Fruit fly (Drosophila melanogaster) whole organism, embryonic: Measurements from ENCODE around the gene CG10804.
A peak's percentile ranks its signal among the peaks of the same experiment; 100 is the strongest.

ENCODE experiments used
- Antp ChIP-seq: fragments of 200-800 bp; sonication (Bioruptor generic); optimal IDR thresholded peaks from 3 replicates; lab custom pipeline; 2016; ENCODE audit warnings: missing biosample characterization, missing genetic modification characterization
- CG11504 ChIP-seq: fragments of 200-800 bp; sonication (Bioruptor generic); optimal IDR thresholded peaks from 3 replicates; lab custom pipeline; 2019; ENCODE audit warnings: missing biosample characterization, mild to moderate bottlenecking, missing genetic modification characterization, moderate library complexity
- CG12219 ChIP-seq: fragments of 200-800 bp; sonication (Bioruptor generic); optimal IDR thresholded peaks from 3 replicates; lab custom pipeline; 2018; ENCODE audit warnings: missing biosample characterization, mild to moderate bottlenecking, missing genetic modification characterization
- CG12236 ChIP-seq: fragments of 200-800 bp; sonication (Bioruptor generic); optimal IDR thresholded peaks from 2 replicates; lab custom pipeline; 2016; ENCODE audit warnings: missing biosample characterization, missing genetic modification characterization
- CG12659 ChIP-seq: fragments of 200-800 bp; sonication (Bioruptor generic); optimal IDR thresholded peaks from 3 replicates; lab custom pipeline; 2017; ENCODE audit warnings: mild to moderate bottlenecking, missing biosample characterization, missing genetic modification reagents, missing genetic modification characterization
- CG12744 ChIP-seq: fragments of 200-800 bp; sonication (Bioruptor generic); optimal IDR thresholded peaks from 2 replicates; lab custom pipeline; 2016; ENCODE audit warnings: missing biosample characterization, missing genetic modification characterization
- CG13624 ChIP-seq: fragments of 200-800 bp; sonication (Bioruptor generic); optimal IDR thresholded peaks from 2 replicates; lab custom pipeline; 2016; ENCODE audit warnings: missing biosample characterization, missing genetic modification characterization
- CG15269 ChIP-seq: fragments of 200-800 bp; sonication (Bioruptor generic); optimal IDR thresholded peaks from 2 replicates; lab custom pipeline; 2018; ENCODE audit warnings: missing biosample characterization, mild to moderate bottlenecking, missing genetic modification characterization, moderate library complexity
- CG15696 ChIP-seq: fragments of 200-800 bp; sonication (Bioruptor generic); optimal IDR thresholded peaks from 2 replicates; lab custom pipeline; 2019; ENCODE audit warnings: missing biosample characterization, mild to moderate bottlenecking, missing genetic modification characterization, moderate library complexity
- CG31365 ChIP-seq: fragments of 200-800 bp; sonication (Bioruptor generic); optimal IDR thresholded peaks from 2 replicates; lab custom pipeline; 2018; ENCODE audit warnings: missing biosample characterization, mild to moderate bottlenecking, missing genetic modification characterization
- CG31388 ChIP-seq: fragments of 200-800 bp; sonication (Bioruptor generic); optimal IDR thresholded peaks from 2 replicates; lab custom pipeline; 2016; ENCODE audit warnings: missing biosample characterization, missing genetic modification characterization
- CG3995 ChIP-seq: fragments of 200-800 bp; sonication (Bioruptor generic); optimal IDR thresholded peaks from 3 replicates; lab custom pipeline; 2016; ENCODE audit warnings: missing biosample characterization, missing genetic modification characterization
- CG4707 ChIP-seq: fragments of 200-800 bp; sonication (Bioruptor generic); optimal IDR thresholded peaks from 2 replicates; lab custom pipeline; 2018; ENCODE audit warnings: missing biosample characterization, mild to moderate bottlenecking, missing genetic modification characterization, moderate library complexity
- CG6813 ChIP-seq: fragments of 200-800 bp; sonication (Bioruptor generic); optimal IDR thresholded peaks from 2 replicates; lab custom pipeline; 2017; ENCODE audit warnings: missing biosample characterization, missing genetic modification characterization, mild to moderate bottlenecking, moderate library complexity, missing genetic modification reagents
- CG7839 ChIP-seq: fragments of 200-800 bp; sonication (Bioruptor generic); optimal IDR thresholded peaks from 3 replicates; lab custom pipeline; 2018; ENCODE audit warnings: missing biosample characterization, mild to moderate bottlenecking, missing genetic modification characterization, moderate library complexity
- CG8290 ChIP-seq, 3 experiments: fragments of 200-800 bp; sonication (Bioruptor generic); optimal IDR thresholded peaks; 2 replicates each; lab custom pipeline; 2016 to 2019; ENCODE audit warnings: missing biosample characterization in 3 of 3, missing genetic modification characterization in 3 of 3, mild to moderate bottlenecking in 2 of 3, moderate library complexity in 1 of 3
- CG8944 ChIP-seq: fragments of 200-800 bp; sonication (Bioruptor generic); optimal IDR thresholded peaks from 3 replicates; lab custom pipeline; 2016; ENCODE audit warnings: missing biosample characterization, missing genetic modification characterization
- CG9932 ChIP-seq: fragments of 200-800 bp; sonication (Bioruptor generic); IDR thresholded peaks from 2 replicates; pipeline ENCODE4 v1.3.6; 2022; ENCODE audit warnings: missing biosample characterization, missing genetic modification characterization
- Dip3 ChIP-seq: fragments of 200-800 bp; sonication (Bioruptor generic); optimal IDR thresholded peaks from 3 replicates; lab custom pipeline; 2016; ENCODE audit warnings: missing biosample characterization, missing genetic modification characterization
- Dll ChIP-seq: fragments of 200-800 bp; sonication (Bioruptor generic); IDR thresholded peaks from 4 replicates; pipeline ENCODE4 v1.3.6; 2022; ENCODE audit warnings: missing biosample characterization, missing genetic modification characterization; ENCODE audit not compliant: partially characterized antibody
- E2f2 ChIP-seq: fragments of 200-800 bp; sonication (Bioruptor generic); IDR thresholded peaks from 2 replicates; pipeline ENCODE4 v1.3.6; 2022; ENCODE audit warnings: missing biosample characterization, missing genetic modification characterization
- HLH4C ChIP-seq: fragments of 200-800 bp; sonication (Bioruptor generic); IDR thresholded peaks from 3 replicates; pipeline ENCODE4 v1.3.6; 2022; ENCODE audit warnings: missing biosample characterization, missing genetic modification characterization; ENCODE audit not compliant: partially characterized antibody
- Hand ChIP-seq: fragments of 200-800 bp; sonication (Bioruptor generic); optimal IDR thresholded peaks from 2 replicates; lab custom pipeline; 2017; ENCODE audit warnings: mild to moderate bottlenecking, missing biosample characterization, missing genetic modification reagents, missing genetic modification characterization
- Hmx ChIP-seq: fragments of 200-800 bp; sonication (Bioruptor generic); optimal IDR thresholded peaks from 2 replicates; lab custom pipeline; 2016; ENCODE audit warnings: missing biosample characterization, missing genetic modification characterization
- Mad ChIP-seq: fragments of 200-800 bp; sonication (Bioruptor generic); optimal IDR thresholded peaks from 2 replicates; lab custom pipeline; 2016; ENCODE audit warnings: missing biosample characterization, missing genetic modification characterization
- Max ChIP-seq: fragments of 200-800 bp; sonication (Bioruptor generic); optimal IDR thresholded peaks from 2 replicates; lab custom pipeline; 2016; ENCODE audit warnings: missing biosample characterization, mild to moderate bottlenecking, missing genetic modification characterization
- Oaz ChIP-seq: fragments of 200-800 bp; sonication (Bioruptor generic); IDR thresholded peaks from 2 replicates; pipeline ENCODE4 v1.3.6; 2022; ENCODE audit warnings: missing biosample characterization, missing genetic modification characterization
- Six4 ChIP-seq: fragments of 200-800 bp; sonication (Bioruptor generic); optimal IDR thresholded peaks from 2 replicates; lab custom pipeline; 2016; ENCODE audit warnings: missing biosample characterization, missing genetic modification characterization
- Sry-δ ChIP-seq: fragments of 200-800 bp; sonication (Bioruptor generic); optimal IDR thresholded peaks from 2 replicates; lab custom pipeline; 2016; ENCODE audit warnings: missing biosample characterization, missing genetic modification characterization
- Tbp ChIP-seq: fragments of >200 bp; optimal IDR thresholded peaks from 2 replicates; lab custom pipeline; 2018; ENCODE audit warnings: missing biosample characterization, missing genetic modification characterization
- Vsx1 ChIP-seq: fragments of 200-800 bp; sonication (Bioruptor generic); optimal IDR thresholded peaks from 2 replicates; lab custom pipeline; 2017; ENCODE audit warnings: missing biosample characterization, mild to moderate bottlenecking, missing genetic modification characterization, missing genetic modification reagents
- Xbp1 ChIP-seq: fragments of 200-800 bp; sonication (Bioruptor generic); optimal IDR thresholded peaks from 3 replicates; lab custom pipeline; 2016; ENCODE audit warnings: missing biosample characterization, mild to moderate bottlenecking, missing genetic modification characterization
- ap ChIP-seq: fragments of 200-800 bp; sonication (Bioruptor generic); IDR thresholded peaks from 2 replicates; pipeline ENCODE4 v1.3.6; 2022; ENCODE audit warnings: missing biosample characterization, missing genetic modification characterization
- cg ChIP-seq: fragments of 200-800 bp; sonication (Bioruptor generic); optimal IDR thresholded peaks from 3 replicates; lab custom pipeline; 2019; ENCODE audit warnings: missing biosample characterization, mild to moderate bottlenecking, missing genetic modification characterization, moderate library complexity
- chinmo ChIP-seq: fragments of 200-800 bp; sonication (Bioruptor generic); IDR thresholded peaks from 4 replicates; pipeline ENCODE4 v1.3.6; 2022; ENCODE audit warnings: missing biosample characterization, missing genetic modification characterization; ENCODE audit not compliant: partially characterized antibody
- cwo ChIP-seq: fragments of 200-800 bp; sonication (Bioruptor generic); optimal IDR thresholded peaks from 3 replicates; lab custom pipeline; 2017; ENCODE audit warnings: missing biosample characterization, missing genetic modification characterization, mild to moderate bottlenecking, moderate library complexity, missing genetic modification reagents
- eyg ChIP-seq: fragments of 200-800 bp; sonication (Bioruptor generic); optimal IDR thresholded peaks from 3 replicates; lab custom pipeline; 2016; ENCODE audit warnings: missing biosample characterization, missing genetic modification characterization
- gcm2 ChIP-seq: fragments of 200-800 bp; sonication (Bioruptor generic); optimal IDR thresholded peaks from 2 replicates; lab custom pipeline; 2016; ENCODE audit warnings: missing biosample characterization, missing genetic modification characterization
- gsb ChIP-seq: fragments of 200-800 bp; sonication (Bioruptor generic); IDR thresholded peaks from 2 replicates; pipeline ENCODE4 v1.3.6; 2022; ENCODE audit warnings: missing biosample characterization, missing genetic modification characterization
- kah ChIP-seq: fragments of 200-800 bp; sonication (Bioruptor generic); optimal IDR thresholded peaks from 2 replicates; lab custom pipeline; 2018; ENCODE audit warnings: missing biosample characterization, mild to moderate bottlenecking, missing genetic modification characterization
- maf-S ChIP-seq: fragments of 200-800 bp; sonication (Bioruptor generic); optimal IDR thresholded peaks from 2 replicates; lab custom pipeline; 2016; ENCODE audit warnings: missing biosample characterization, missing genetic modification characterization
- pnt ChIP-seq: fragments of 200-800 bp; sonication (Bioruptor generic); optimal IDR thresholded peaks from 3 replicates; lab custom pipeline; 2016; ENCODE audit warnings: missing biosample characterization, missing genetic modification characterization
- sens ChIP-seq: fragments of 200-800 bp; sonication (Bioruptor generic); peaks from one replicate; lab custom pipeline; 2016; ENCODE audit warnings: missing biosample characterization, missing genetic modification characterization
- slbo ChIP-seq: fragments of 200-800 bp; sonication (Bioruptor generic); IDR thresholded peaks from 2 replicates; pipeline ENCODE4 v1.3.6; 2022; ENCODE audit warnings: missing biosample characterization, missing genetic modification characterization
- sob ChIP-seq: fragments of 200-800 bp; sonication (Bioruptor generic); IDR thresholded peaks from 2 replicates; pipeline ENCODE4 v1.3.6; 2022; ENCODE audit warnings: missing biosample characterization, missing genetic modification characterization
- sr ChIP-seq: fragments of 200-800 bp; sonication (Bioruptor generic); IDR thresholded peaks from 3 replicates; pipeline ENCODE4 v1.3.6; 2022; ENCODE audit warnings: missing biosample characterization, missing genetic modification characterization
- tap ChIP-seq: fragments of 200-800 bp; optimal IDR thresholded peaks from 3 replicates; lab custom pipeline; 2019; ENCODE audit warnings: missing biosample characterization, mild to moderate bottlenecking, missing genetic modification characterization, moderate library complexity
- tna ChIP-seq: fragments of 200-800 bp; sonication (Bioruptor generic); IDR thresholded peaks from 2 replicates; pipeline ENCODE4 v1.3.6; 2022; ENCODE audit warnings: missing biosample characterization, missing genetic modification characterization; ENCODE audit not compliant: partially characterized antibody
- twi ChIP-seq: fragments of 200-800 bp; optimal IDR thresholded peaks from 2 replicates; lab custom pipeline; 2019; ENCODE audit warnings: missing biosample characterization, mild to moderate bottlenecking, missing genetic modification characterization, moderate library complexity
- usp ChIP-seq: fragments of >200 bp; optimal IDR thresholded peaks from 2 replicates; lab custom pipeline; 2017; ENCODE audit warnings: missing biosample characterization, missing genetic modification characterization

CG10804 gene

dm6 chrX:3432928-3433327 lies 49.2 kb downstream of the CG10804 start (continued):
- peak; percentile 24 for TF ChIP-seq Antp (GFP tag; lab: Kevin White, UChicago)
- TF ChIP-seq gcm2 = no peak
- TF ChIP-seq sob (GFP tag; lab: Robert Waterston, UW) = no peak; the same call in 1 of the 2 replicates
- TF ChIP-seq CG12659 (GFP tag; lab: Kevin White, UChicago) = peak; percentile 40
- no peak for TF ChIP-seq Dll (GFP tag; lab: Robert Waterston, UW)
- TF ChIP-seq maf-S (GFP tag; lab: Kevin White, UChicago) = no peak
- TF ChIP-seq sr (GFP tag; lab: Robert Waterston, UW) = no peak
- TF ChIP-seq twi (tag; lab: Kevin White, UChicago) = no peak
- TF ChIP-seq kah = no peak
- TF ChIP-seq CG31365 (tag; lab: Kevin White, UChicago) = no peak
- no peak for TF ChIP-seq CG9932
- peak; percentile 24 for TF ChIP-seq pnt (GFP tag; lab: Kevin White, UChicago)
- no peak for TF ChIP-seq CG6813 (GFP tag; lab: Kevin White, UChicago)
- TF ChIP-seq tap = peak; percentile 13
- no peak for TF ChIP-seq Hmx (GFP tag; lab: Kevin White, UChicago)
- TF ChIP-seq E2f2 = 0 out of 2 replicates have a peak, but pooled peaks have one; percentile 20
- TF ChIP-seq eyg (GFP tag; lab: Kevin White, UChicago) = no peak
- TF ChIP-seq sens (GFP tag; lab: Kevin White, UChicago) = peak; percentile 88
- TF ChIP-seq CG11504 = peak; percentile 59
- no peak for TF ChIP-seq CG3995
- no peak for TF ChIP-seq CG8290 (GFP tag; optimal IDR thresholded peaks at IDR 0.05; lab: Kevin White, UChicago)
- no peak for TF ChIP-seq CG8290 (tag; optimal IDR thresholded peaks at IDR 0.05; lab: Kevin White, UChicago)
- TF ChIP-seq chinmo = no peak
- TF ChIP-seq cwo (GFP tag; lab: Kevin White, UChicago) = no peak
- no peak for TF ChIP-seq CG15696
- no peak for TF ChIP-seq gsb (GFP tag; lab: Robert Waterston, UW)
- no peak for TF ChIP-seq Hand (GFP tag; lab: Kevin White, UChicago)
- TF ChIP-seq Xbp1 (GFP tag; lab: Kevin White, UChicago) = peak; percentile 49
- 0 out of 2 replicates have a peak, but pooled peaks have one; percentile 17 for TF ChIP-seq Oaz (GFP tag; lab: Robert Waterston, UW)
- no peak for TF ChIP-seq cg (GFP tag; lab: Kevin White, UChicago)
- TF ChIP-seq Vsx1 = no peak
- TF ChIP-seq CG4707 = no peak
- peak; percentile 54 for TF ChIP-seq CG15269 (tag; lab: Kevin White, UChicago)
- TF ChIP-seq CG31388 (GFP tag; lab: Kevin White, UChicago) = no peak
- TF ChIP-seq Sry-δ (GFP tag; lab: Kevin White, UChicago) = no peak
- no peak for TF ChIP-seq CG12236 (GFP tag; lab: Kevin White, UChicago)
- peak; percentile 8 for TF ChIP-seq CG8944 (GFP tag; lab: Kevin White, UChicago)
- TF ChIP-seq slbo = peak; percentile 68
- peak; percentile 3 for TF ChIP-seq CG12219 (GFP tag; lab: Kevin White, UChicago)
- TF ChIP-seq Six4 (GFP tag; lab: Kevin White, UChicago) = no peak
- no peak for TF ChIP-seq Tbp (GFP tag; lab: Kevin White, UChicago)
- no peak for TF ChIP-seq CG12744
- no peak for TF ChIP-seq ap (GFP tag; lab: Robert Waterston, UW)
- TF ChIP-seq Dip3 (GFP tag; lab: Kevin White, UChicago) = peak; percentile 29
- TF ChIP-seq usp (GFP tag; lab: Kevin White, UChicago) = no peak
- no peak for TF ChIP-seq HLH4C (GFP tag; lab: Robert Waterston, UW)
- peak; percentile 33 for TF ChIP-seq CG7839 (tag; lab: Kevin White, UChicago)
- TF ChIP-seq Mad (GFP tag; lab: Kevin White, UChicago) = no peak
- TF ChIP-seq Max (GFP tag; lab: Kevin White, UChicago) = no peak
- no peak for TF ChIP-seq tna
- TF ChIP-seq CG13624 = no peak
- TF ChIP-seq, all 482 proteins: peak for 165
